Worm (Caenorhabditis elegans): ENCODE measurements around the gene C17H12.10.

C17H12.10 gene

ce11 chrIV:6785873-6786272 is 20.7 kb upstream of the C17H12.10 start:
- TF ChIP-seq B0336.3 (GFP tag; IDR thresholded peaks at IDR 0.05) (peak; percentile 17; the same call in 1 of the 2 replicates), lag-1 (GFP tag; IDR thresholded peaks at IDR 0.05) (no peak), fkh-3 (tag; optimal IDR thresholded peaks at IDR 0.05) (no peak), hlh-12 (tag; optimal IDR thresholded peaks at IDR 0.05) (no peak), lin-35 (GFP tag; optimal IDR thresholded peaks at IDR 0.05) (peak in 1 of 3 experiments; percentile 80), rpc-1 (optimal IDR thresholded peaks at IDR 0.05) (no peak), rpc-1 (tag; optimal IDR thresholded peaks at IDR 0.05) (no peak), sea-2 (GFP tag; IDR thresholded peaks at IDR 0.05) (no peak), Y56A3A.18 (GFP tag; IDR thresholded peaks at IDR 0.05) (peak; percentile 45; the same call in 1 of the 2 replicates), athp-1 (tag; optimal IDR thresholded peaks at IDR 0.05) (no peak), let-526 (GFP tag; IDR thresholded peaks at IDR 0.05) (no peak), let-607 (tag; optimal IDR thresholded peaks at IDR 0.05) (peak; percentile 33 to 70), atf-7 (tag; optimal IDR thresholded peaks at IDR 0.05) (no peak), snpc-4 (GFP tag; optimal IDR thresholded peaks at IDR 0.05) (no peak), snpc-4 (tag; optimal IDR thresholded peaks at IDR 0.05) (peak in 3 of 4 experiments; percentile 27 to 35 (median 30)), F10E7.11 (tag; optimal IDR thresholded peaks at IDR 0.05) (no peak), him-1 (tag; optimal IDR thresholded peaks at IDR 0.05) (no peak), F22D6.2 (tag; optimal IDR thresholded peaks at IDR 0.05) (no peak), tbx-9 (tag; optimal IDR thresholded peaks at IDR 0.05; ENCODE audit: borderline replicate concordance) (no peak), lin-26 (GFP tag; IDR thresholded peaks at IDR 0.05) (no peak), ztf-18 (tag; optimal IDR thresholded peaks at IDR 0.05) (no peak), zim-3 (tag; optimal IDR thresholded peaks at IDR 0.05) (no peak), nhr-120 (GFP tag; IDR thresholded peaks at IDR 0.05) (no peak), nfya-1 (tag; optimal IDR thresholded peaks at IDR 0.05; ENCODE audit: borderline replicate concordance, insufficient read depth) (no peak), dpff-1 (tag; optimal IDR thresholded peaks at IDR 0.05) (no peak), aptf-2 (GFP tag; conservative IDR thresholded peaks at IDR 0.05) (no peak), ztf-25 (GFP tag; IDR thresholded peaks at IDR 0.05) (no peak), Y79H2A.3 (GFP tag; conservative IDR thresholded peaks at IDR 0.05) (no peak), C17E4.6 (GFP tag; IDR thresholded peaks at IDR 0.05) (no peak), B0035.1 (tag; optimal IDR thresholded peaks at IDR 0.05) (no peak), madf-3 (GFP tag; IDR thresholded peaks at IDR 0.05) (no peak), efl-1 (GFP tag; optimal IDR thresholded peaks at IDR 0.05) (no peak), ceh-91 (GFP tag; IDR thresholded peaks at IDR 0.05) (no peak), rec-8 (tag; optimal IDR thresholded peaks at IDR 0.05) (no peak), B0261.1 (tag; optimal IDR thresholded peaks at IDR 0.05) (no peak), rcor-1 (GFP tag; IDR thresholded peaks at IDR 0.05) (no peak), dox-1 (GFP tag; IDR thresholded peaks at IDR 0.05) (peak; percentile 81), F57C9.4 (tag; optimal IDR thresholded peaks at IDR 0.05) (no peak), somi-1 (GFP tag; optimal IDR thresholded peaks at IDR 0.05) (no peak), gei-17 (GFP tag; optimal IDR thresholded peaks at IDR 0.05) (no peak), snpc-1.1 (tag; optimal IDR thresholded peaks at IDR 0.05; ENCODE audit: insufficient read depth) (no peak), aptf-3 (GFP tag; IDR thresholded peaks at IDR 0.05) (no peak), K11D2.4 (GFP tag; IDR thresholded peaks at IDR 0.05) (peak; percentile 21; the same call in 1 of the 2 replicates), zfh-2 (GFP tag; conservative IDR thresholded peaks at IDR 0.05) (no peak; the same call in none of the 2 replicates), T26A5.8 (tag; optimal IDR thresholded peaks at IDR 0.05) (no peak), F39B2.1 (GFP tag; IDR thresholded peaks at IDR 0.05) (no peak), lin-40 (tag; optimal IDR thresholded peaks at IDR 0.05) (peak; percentile 63), sptf-2 (GFP tag; optimal IDR thresholded peaks at IDR 0.05) (no peak), mel-28 (tag; optimal IDR thresholded peaks at IDR 0.05; ENCODE audit: borderline replicate concordance) (no peak)
